Fruit fly (Drosophila melanogaster): ENCODE measurements around the gene CG9265.

CG9265 gene

DNA sequence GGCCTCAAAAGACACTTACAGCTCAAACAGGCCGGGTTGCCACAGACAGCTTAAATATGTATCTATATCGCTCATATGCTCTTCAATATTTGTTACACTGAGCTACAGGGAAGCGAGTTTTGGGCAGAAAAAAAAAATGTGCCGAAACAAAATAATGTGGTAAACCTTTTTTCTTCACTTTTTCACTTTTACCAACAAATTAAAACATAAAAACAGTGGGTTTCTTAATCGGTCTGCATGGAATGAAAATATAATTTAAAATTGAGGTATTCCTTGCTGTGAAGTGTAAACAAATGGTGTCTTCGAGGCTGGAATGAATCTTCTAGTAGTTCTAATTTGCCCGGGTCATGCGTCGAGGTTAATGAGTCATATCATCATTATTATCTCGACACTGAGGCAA is 32.6 kb downstream of the CG9265 start (continued):
- TF ChIP-seq pros (GFP tag; optimal IDR thresholded peaks at IDR 0.05) (no peak), disco-r (GFP tag; optimal IDR thresholded peaks at IDR 0.05) (no peak), Opbp (GFP tag; IDR thresholded peaks at IDR 0.05; ENCODE audit: partially characterized antibody) (no peak), Hmr (GFP tag; optimal IDR thresholded peaks at IDR 0.05) (peak; percentile 73), slp2 (GFP tag; optimal IDR thresholded peaks at IDR 0.05) (peak; percentile 32), CG13287 (GFP tag; IDR thresholded peaks at IDR 0.05; ENCODE audit: partially characterized antibody) (no peak), eyg (GFP tag; optimal IDR thresholded peaks at IDR 0.05) (peak; percentile 40), hbn (GFP tag; IDR thresholded peaks at IDR 0.05; ENCODE audit: partially characterized antibody) (no peak), CG9817 (tag; optimal IDR thresholded peaks at IDR 0.05) (peak; percentile 47), CG30431 (GFP tag; optimal IDR thresholded peaks at IDR 0.05) (peak; percentile 22), CG18599 (GFP tag; optimal IDR thresholded peaks at IDR 0.05) (peak; percentile 80), CG17186 (GFP tag; optimal IDR thresholded peaks at IDR 0.05) (no peak), CG2712 (tag; optimal IDR thresholded peaks at IDR 0.05) (peak; percentile 47), CG34422 (GFP tag; IDR thresholded peaks at IDR 0.05) (no peak), CG13296 (GFP tag; optimal IDR thresholded peaks at IDR 0.05) (peak; percentile 7), CG4617 (GFP tag; optimal IDR thresholded peaks at IDR 0.05; ENCODE audit: borderline replicate concordance) (no peak), CG10147 (GFP tag; optimal IDR thresholded peaks at IDR 0.05) (peak; percentile 59), Spps (tag; optimal IDR thresholded peaks at IDR 0.05) (peak; percentile 45), zfh2 (GFP tag; optimal IDR thresholded peaks at IDR 0.05) (peak; percentile 39), sqz (GFP tag; optimal IDR thresholded peaks at IDR 0.05) (no peak), lmd (GFP tag; IDR thresholded peaks at IDR 0.05) (peak; percentile 71), crp (GFP tag; optimal IDR thresholded peaks at IDR 0.05) (no peak), dati (GFP tag; IDR thresholded peaks at IDR 0.05) (0 out of 2 replicates have a peak, but pooled peaks have one; percentile 6), CHES-1-like (GFP tag; optimal IDR thresholded peaks at IDR 0.05) (peak; percentile 44), CG3281 (GFP tag; optimal IDR thresholded peaks at IDR 0.05) (peak; percentile 58), Hsf (GFP tag; optimal IDR thresholded peaks at IDR 0.05) (peak; percentile 61), Fer3 (tag; optimal IDR thresholded peaks at IDR 0.05) (peak; percentile 63), eve (GFP tag; optimal IDR thresholded peaks at IDR 0.05) (peak in 1 of 2 experiments; percentile 72), vfl (GFP tag; optimal IDR thresholded peaks at IDR 0.05) (no peak), wek (GFP tag; optimal IDR thresholded peaks at IDR 0.05) (no peak), CG43689 (GFP tag; IDR thresholded peaks at IDR 0.05) (peak; percentile 66), Sox102F (GFP tag; optimal IDR thresholded peaks at IDR 0.05) (peak; percentile 70), Bdp1 (GFP tag; optimal IDR thresholded peaks at IDR 0.05) (no peak), CG8089 (GFP tag; optimal IDR thresholded peaks at IDR 0.05) (peak; percentile 36), bowl (GFP tag; IDR thresholded peaks at IDR 0.05) (no peak), ranshi (GFP tag; IDR thresholded peaks at IDR 0.05) (peak; percentile 44; the same call in 1 of the 2 replicates), CG4360 (GFP tag; IDR thresholded peaks at IDR 0.05) (no peak), NK7.1 (GFP tag; optimal IDR thresholded peaks at IDR 0.05) (no peak), CG18011 (GFP tag; optimal IDR thresholded peaks at IDR 0.05) (no peak), dmrt99B (tag; optimal IDR thresholded peaks at IDR 0.05) (peak; percentile 67), Vsx1 (GFP tag; optimal IDR thresholded peaks at IDR 0.05) (peak; percentile 20), vvl (GFP tag; IDR thresholded peaks at IDR 0.05) (peak; percentile 75), kay (GFP tag; optimal IDR thresholded peaks at IDR 0.05) (peak; percentile 60), CG8765 (GFP tag; IDR thresholded peaks at IDR 0.05) (no peak), Chrac-16 (GFP tag; optimal IDR thresholded peaks at IDR 0.05) (peak; percentile 33), Sin3A (optimal IDR thresholded peaks at IDR 0.05) (no peak), CG7271 (tag; optimal IDR thresholded peaks at IDR 0.05) (peak; percentile 48), Dp (GFP tag; optimal IDR thresholded peaks at IDR 0.05) (no peak), Elba2 (GFP tag; optimal IDR thresholded peaks at IDR 0.05) (no peak), CG10366 (GFP tag; IDR thresholded peaks at IDR 0.05) (peak; percentile 71), CG1603 (tag; optimal IDR thresholded peaks at IDR 0.05) (peak; percentile 59)

Measured in whole organism, embryonic.